Fruit fly (Drosophila melanogaster) whole organism, prepupa: Measurements from ENCODE around the gene loco.

Experiments
- Blimp-1 ChIP-seq: fragments of 200-800 bp; sonication (Bioruptor generic); optimal IDR thresholded peaks from 3 replicates; lab custom pipeline; 2017; ENCODE audit warnings: missing biosample characterization, missing genetic modification characterization, mild to moderate bottlenecking, moderate library complexity, missing genetic modification reagents
- CG16779 ChIP-seq: fragments of 200-800 bp; sonication (Bioruptor generic); optimal IDR thresholded peaks from 3 replicates; lab custom pipeline; 2017; ENCODE audit warnings: missing biosample characterization, mild to moderate bottlenecking, missing genetic modification characterization
- Ets96B ChIP-seq: fragments of 200-800 bp; optimal IDR thresholded peaks from 2 replicates; lab custom pipeline; 2019; ENCODE audit warnings: missing biosample characterization, mild to moderate bottlenecking, missing genetic modification characterization, moderate library complexity
- Gug ChIP-seq: fragments of 200-800 bp; sonication (Bioruptor generic); IDR thresholded peaks from 2 replicates; pipeline ENCODE4 v1.3.6; 2022; ENCODE audit warnings: missing biosample characterization, missing genetic modification characterization
- Hr39 ChIP-seq: fragments of 200-800 bp; sonication (Bioruptor generic); optimal IDR thresholded peaks from 2 replicates; lab custom pipeline; 2016; ENCODE audit warnings: missing biosample characterization, missing genetic modification characterization
- Lpt ChIP-seq: fragments of 200-800 bp; sonication (Bioruptor generic); optimal IDR thresholded peaks from 3 replicates; lab custom pipeline; 2016; ENCODE audit warnings: missing biosample characterization, missing genetic modification characterization
- Smox ChIP-seq: fragments of 200-800 bp; sonication (Bioruptor generic); optimal IDR thresholded peaks from 3 replicates; lab custom pipeline; 2016; ENCODE audit warnings: missing biosample characterization, missing genetic modification characterization
- Sox15 ChIP-seq: fragments of 200-800 bp; sonication (Bioruptor generic); optimal IDR thresholded peaks from 3 replicates; lab custom pipeline; 2016; ENCODE audit warnings: missing biosample characterization, missing genetic modification characterization
- fd85E ChIP-seq: fragments of 200-800 bp; sonication (Bioruptor generic); optimal IDR thresholded peaks from 3 replicates; lab custom pipeline; 2016; ENCODE audit warnings: missing biosample characterization, missing genetic modification characterization

DNA sequence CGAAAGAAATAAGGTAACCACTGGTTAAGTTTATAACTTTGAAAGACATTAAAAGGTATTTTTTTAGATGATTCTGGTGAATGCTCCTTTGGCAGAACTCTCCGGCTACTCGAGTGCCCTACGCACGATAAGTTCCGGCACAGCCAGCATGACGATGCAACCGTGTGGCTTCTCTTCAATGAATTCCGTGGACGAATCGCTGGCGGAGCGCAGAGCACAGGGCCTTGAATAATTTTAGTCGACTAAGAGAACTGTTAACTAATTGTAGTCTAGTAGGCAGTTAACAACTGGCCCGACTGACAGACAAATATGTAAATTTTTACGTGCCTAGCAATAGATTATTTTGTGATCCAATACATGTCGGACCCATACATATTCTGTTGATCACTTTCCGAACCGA lies 23.0 kb downstream of the loco start, which contains the start of gene CG31161:
- TF ChIP-seq CG16779 (tag; lab: Kevin White, UChicago) (no peak), Blimp-1 (GFP tag; lab: Kevin White, UChicago) (no peak), Gug (GFP tag; lab: Robert Waterston, UW) (no peak), Hr39 (GFP tag; lab: Kevin White, UChicago) (no peak), Smox (GFP tag; lab: Kevin White, UChicago) (no peak), Sox15 (GFP tag; lab: Kevin White, UChicago) (no peak), fd85E (no peak), Ets96B (tag; lab: Kevin White, UChicago) (no peak), Lpt (no peak)
